Fruit fly (Drosophila melanogaster) whole organism, wandering third instar larva: ENCODE measurements around the gene Tpr2.

Experiments
- CrebA ChIP-seq: fragments of 200-800 bp; sonication (Bioruptor generic); optimal IDR thresholded peaks from 2 replicates; lab custom pipeline; 2016; ENCODE audit warnings: missing biosample characterization, mild to moderate bottlenecking, missing genetic modification characterization, borderline replicate concordance
- HLH106 ChIP-seq: fragments of 200-800 bp; optimal IDR thresholded peaks from 3 replicates; lab custom pipeline; 2019; ENCODE audit warnings: missing biosample characterization, mild to moderate bottlenecking, missing genetic modification characterization, moderate library complexity
- Hr78 ChIP-seq: fragments of >200 bp; optimal IDR thresholded peaks from 2 replicates; lab custom pipeline; 2017; ENCODE audit warnings: missing biosample characterization, missing genetic modification characterization
- Rel ChIP-seq, 2 experiments: fragments of 200-800 bp; sonication (Bioruptor generic) in 1 of 2; optimal IDR thresholded peaks; 2 replicates in 1 of 2; 3 replicates in 1 of 2; lab custom pipeline; 2016 to 2019; ENCODE audit warnings: mild to moderate bottlenecking in 2 of 2, missing biosample characterization in 2 of 2, missing genetic modification characterization in 2 of 2, moderate library complexity in 1 of 2
- brk ChIP-seq: fragments of 200-800 bp; sonication (Bioruptor generic); optimal IDR thresholded peaks from 2 replicates; lab custom pipeline; 2016; ENCODE audit warnings: missing biosample characterization, mild to moderate bottlenecking, missing genetic modification characterization
- dl ChIP-seq, 2 experiments: fragments of 175-275, 200-275 bp in 1 of 2; fragments of 200-275 bp in 1 of 2; sonication (Bioruptor generic); optimal IDR thresholded peaks; lab custom pipeline; 2018; ENCODE audit warnings: mild to moderate bottlenecking in 2 of 2, missing biosample characterization in 2 of 2, missing genetic modification characterization in 2 of 2, moderate library complexity in 2 of 2; ENCODE audit not compliant: partially characterized antibody in 2 of 2, insufficient read depth in 1 of 2
- jim ChIP-seq: fragments of 175-275, 200-325 bp; sonication (Bioruptor generic); optimal IDR thresholded peaks from 2 replicates; lab custom pipeline; 2016; ENCODE audit warnings: missing biosample characterization, mild to moderate bottlenecking, missing genetic modification characterization
- psq ChIP-seq: fragments of 200-800 bp; sonication (Bioruptor generic); optimal IDR thresholded peaks from 3 replicates; lab custom pipeline; 2017; ENCODE audit warnings: missing biosample characterization, mild to moderate bottlenecking, missing genetic modification characterization, moderate library complexity

DNA sequence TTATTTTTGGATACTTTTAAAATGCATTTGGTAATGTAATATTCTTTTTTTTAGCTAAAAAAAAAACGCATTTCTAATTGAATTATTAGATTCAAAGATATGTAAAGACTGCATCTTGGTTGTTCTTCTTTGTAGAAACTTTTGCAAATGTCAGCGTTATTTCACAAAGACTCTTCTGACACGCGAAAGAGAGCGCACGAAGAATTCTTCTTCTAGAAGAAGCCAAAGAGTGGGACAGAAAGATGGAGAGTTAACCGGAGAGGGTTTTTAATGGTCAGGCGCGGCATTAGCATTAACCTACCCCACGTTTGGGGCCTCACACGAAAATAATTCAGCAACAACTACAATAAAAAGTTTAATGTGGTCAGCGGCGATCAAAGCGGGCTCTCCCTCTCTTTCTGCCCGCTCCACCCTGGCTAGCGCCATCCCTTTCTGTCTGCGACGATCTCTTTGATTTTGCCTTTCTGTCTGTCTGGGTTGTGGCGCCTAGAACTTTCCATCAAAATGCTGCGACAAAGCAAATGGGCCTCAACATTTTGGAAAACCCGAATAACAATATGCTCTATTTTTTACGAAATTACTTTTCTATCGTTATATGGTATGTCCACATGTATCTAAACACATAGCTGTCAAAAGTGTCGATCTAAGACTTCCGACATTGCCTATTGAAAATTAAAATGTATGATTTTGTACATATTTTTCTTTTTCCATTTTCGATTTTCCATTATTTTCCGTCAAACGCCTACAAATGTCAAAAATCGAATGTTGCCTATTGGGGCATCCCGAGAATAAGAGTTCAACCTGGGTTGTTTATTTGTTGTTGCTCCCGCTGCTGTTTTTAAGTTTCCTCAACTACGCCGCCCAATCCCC lies 29.4 kb downstream of the Tpr2 start:
- TF ChIP-seq HLH106 (tag; lab: Kevin White, UChicago) (no peak), Rel (GFP tag; optimal IDR thresholded peaks at IDR 0.05; lab: Kevin White, UChicago) (no peak), Rel (tag; optimal IDR thresholded peaks at IDR 0.05; lab: Kevin White, UChicago) (peak; percentile 14), brk (GFP tag; lab: Kevin White, UChicago) (no peak), dl (GFP tag; optimal IDR thresholded peaks at IDR 0.05; lab: Kevin White, UChicago; ENCODE audit: insufficient read depth in 1 of 2, partially characterized antibody in 2 of 2) (peak in 1 of 2 experiments; percentile 63), jim (GFP tag; lab: Kevin White, UChicago) (no peak), psq (GFP tag; lab: Kevin White, UChicago) (no peak), CrebA (no peak), Hr78 (GFP tag; lab: Kevin White, UChicago) (no peak)
